1 fruit fly cellular context compared by ENCODE assay signal in genomic region chr2L:20082155-20082964, dm6.
A peak's percentile ranks its signal among the peaks of the same experiment; 100 is the strongest.
TF ChIP-seq lines count a peak whose summit lies in the region.

No protein-coding gene starts in this region.

TF ChIP-seq in whole organism, embryonic, 481 proteins besides CTCF, POLR2A, EP300 and RAD21 (continued from another document and continues in another):
- TF ChIP-seq CG1603 (tag; optimal IDR thresholded peaks at IDR 0.05; lab: Kevin White, UChicago) (no peak), CG11695 (GFP tag; IDR thresholded peaks at IDR 0.05; lab: Robert Waterston, UW) (no peak), shn (GFP tag; optimal IDR thresholded peaks at IDR 0.05; lab: Kevin White, UChicago) (no peak), CG10431 (GFP tag; optimal IDR thresholded peaks at IDR 0.05; lab: Kevin White, UChicago) (no peak), Doc2 (GFP tag; IDR thresholded peaks at IDR 0.05; lab: Robert Waterston, UW) (no peak), pros (GFP tag; optimal IDR thresholded peaks at IDR 0.05; lab: Kevin White, UChicago) (no peak), CG32772 (GFP tag; IDR thresholded peaks at IDR 0.05; lab: Robert Waterston, UW) (no peak), CG8924 (tag; optimal IDR thresholded peaks at IDR 0.05; lab: Kevin White, UChicago) (no peak), CG10274 (GFP tag; optimal IDR thresholded peaks at IDR 0.05; lab: Kevin White, UChicago) (no peak), Stat92E (GFP tag; optimal IDR thresholded peaks at IDR 0.05; lab: Kevin White, UChicago) (no peak), dm (GFP tag; optimal IDR thresholded peaks at IDR 0.05; lab: Kevin White, UChicago) (no peak), Hey (tag; optimal IDR thresholded peaks at IDR 0.05; lab: Kevin White, UChicago) (no peak), BEAF-32 (GFP tag; optimal IDR thresholded peaks at IDR 0.05; lab: Kevin White, UChicago) (no peak), emc (GFP tag; optimal IDR thresholded peaks at IDR 0.05; lab: Kevin White, UChicago) (no peak), psq (GFP tag; optimal IDR thresholded peaks at IDR 0.05; lab: Kevin White, UChicago) (no peak), H2.0 (GFP tag; IDR thresholded peaks at IDR 0.05; lab: Robert Waterston, UW) (no peak), Fer3 (tag; optimal IDR thresholded peaks at IDR 0.05; lab: Kevin White, UChicago) (no peak), lilli (GFP tag; optimal IDR thresholded peaks at IDR 0.05; lab: Kevin White, UChicago) (no peak), ro (GFP tag; IDR thresholded peaks at IDR 0.05; lab: Robert Waterston, UW) (no peak), CG7839 (tag; optimal IDR thresholded peaks at IDR 0.05; lab: Kevin White, UChicago) (no peak), Oli (tag; optimal IDR thresholded peaks at IDR 0.05; lab: Kevin White, UChicago) (no peak), ci (GFP tag; IDR thresholded peaks at IDR 0.05; lab: Robert Waterston, UW) (no peak), CG17568 (GFP tag; optimal IDR thresholded peaks at IDR 0.05; lab: Kevin White, UChicago) (no peak), D19A (tag; optimal IDR thresholded peaks at IDR 0.05; lab: Kevin White, UChicago) (no peak), lmd (GFP tag; IDR thresholded peaks at IDR 0.05; lab: Robert Waterston, UW) (0 out of 2 replicates have a peak, but pooled peaks have one; percentile 18), jing (GFP tag; optimal IDR thresholded peaks at IDR 0.05; lab: Kevin White, UChicago) (no peak), chinmo (GFP tag; IDR thresholded peaks at IDR 0.05; lab: Robert Waterston, UW; ENCODE audit: partially characterized antibody) (0 out of 4 replicates have a peak, but pooled peaks have one; percentile 45), pnt (GFP tag; optimal IDR thresholded peaks at IDR 0.05; lab: Kevin White, UChicago) (no peak), CG8359 (GFP tag; optimal IDR thresholded peaks at IDR 0.05; lab: Kevin White, UChicago; ENCODE audit: borderline replicate concordance) (no peak), Spps (tag; optimal IDR thresholded peaks at IDR 0.05; lab: Kevin White, UChicago) (no peak), Asciz (GFP tag; optimal IDR thresholded peaks at IDR 0.05; lab: Kevin White, UChicago) (no peak), Adf1 (GFP tag; IDR thresholded peaks at IDR 0.05; lab: Robert Waterston, UW) (no peak), CG6683 (GFP tag; optimal IDR thresholded peaks at IDR 0.05; lab: Kevin White, UChicago) (no peak), Gug (GFP tag; IDR thresholded peaks at IDR 0.05; lab: Robert Waterston, UW) (no peak), Elba2 (GFP tag; optimal IDR thresholded peaks at IDR 0.05; lab: Kevin White, UChicago) (no peak), hb (GFP tag; IDR thresholded peaks at IDR 0.05; lab: Robert Waterston, UW; ENCODE audit: partially characterized antibody) (no peak), odd (GFP tag; optimal IDR thresholded peaks at IDR 0.05; lab: Kevin White, UChicago) (no peak), CG33557 (GFP tag; optimal IDR thresholded peaks at IDR 0.05; lab: Kevin White, UChicago) (no peak), gfzf (GFP tag; optimal IDR thresholded peaks at IDR 0.05; lab: Kevin White, UChicago) (no peak), CG9817 (tag; optimal IDR thresholded peaks at IDR 0.05; lab: Kevin White, UChicago) (no peak), Rfx (GFP tag; IDR thresholded peaks at IDR 0.05; lab: Robert Waterston, UW) (peak; percentile 21; the same call in 1 of the 2 replicates), chif (GFP tag; optimal IDR thresholded peaks at IDR 0.05; lab: Kevin White, UChicago) (no peak), crc (GFP tag; optimal IDR thresholded peaks at IDR 0.05; lab: Kevin White, UChicago) (no peak), toy (GFP tag; IDR thresholded peaks at IDR 0.05; lab: Robert Waterston, UW) (no peak), CG15479 (GFP tag; optimal IDR thresholded peaks at IDR 0.05; lab: Kevin White, UChicago) (no peak), B-H2 (GFP tag; optimal IDR thresholded peaks at IDR 0.05; lab: Kevin White, UChicago) (no peak), CG11093 (GFP tag; IDR thresholded peaks at IDR 0.05; lab: Robert Waterston, UW) (0 out of 3 replicates have a peak, but pooled peaks have one; percentile 20), jigr1 (GFP tag; IDR thresholded peaks at IDR 0.05; lab: Robert Waterston, UW) (no peak), Med (GFP tag; lab: Kevin White, UChicago) (peak; percentile 25), otp (GFP tag; IDR thresholded peaks at IDR 0.05; lab: Robert Waterston, UW) (no peak), E2f1 (GFP tag; IDR thresholded peaks at IDR 0.05; lab: Robert Waterston, UW) (no peak), wor (GFP tag; IDR thresholded peaks at IDR 0.05; lab: Robert Waterston, UW) (no peak), kay (GFP tag; optimal IDR thresholded peaks at IDR 0.05; lab: Kevin White, UChicago) (no peak), CG10321 (GFP tag; IDR thresholded peaks at IDR 0.05; lab: Robert Waterston, UW) (peak; percentile 75), usp (GFP tag; optimal IDR thresholded peaks at IDR 0.05; lab: Kevin White, UChicago) (no peak), jumu (GFP tag; optimal IDR thresholded peaks at IDR 0.05; lab: Kevin White, UChicago) (no peak), eve (GFP tag; optimal IDR thresholded peaks at IDR 0.05; lab: Kevin White, UChicago) (peak in 1 of 2 experiments; percentile 54), Fer2 (tag; optimal IDR thresholded peaks at IDR 0.05; lab: Kevin White, UChicago) (no peak), ATbp (GFP tag; optimal IDR thresholded peaks at IDR 0.05; lab: Kevin White, UChicago) (no peak), CG3995 (GFP tag; optimal IDR thresholded peaks at IDR 0.05; lab: Kevin White, UChicago) (no peak), bcd (GFP tag; optimal IDR thresholded peaks at IDR 0.05; lab: Kevin White, UChicago) (no peak), GATAe (GFP tag; conservative IDR thresholded peaks at IDR 0.05; lab: Robert Waterston, UW) (no peak), CG15514 (GFP tag; optimal IDR thresholded peaks at IDR 0.05; lab: Kevin White, UChicago) (no peak), CG6654 (GFP tag; optimal IDR thresholded peaks at IDR 0.05; lab: Kevin White, UChicago) (no peak), CG11398 (GFP tag; optimal IDR thresholded peaks at IDR 0.05; lab: Kevin White, UChicago) (no peak), luna (GFP tag; optimal IDR thresholded peaks at IDR 0.05; lab: Kevin White, UChicago) (no peak), CG31388 (GFP tag; optimal IDR thresholded peaks at IDR 0.05; lab: Kevin White, UChicago) (no peak), wdn (GFP tag; IDR thresholded peaks at IDR 0.05; lab: Robert Waterston, UW) (peak; percentile 47; the same call in 1 of the 2 replicates), CoRest (tag; optimal IDR thresholded peaks at IDR 0.05; lab: Kevin White, UChicago) (no peak), CG30403 (GFP tag; optimal IDR thresholded peaks at IDR 0.05; lab: Kevin White, UChicago) (peak; percentile 1), CG2712 (tag; optimal IDR thresholded peaks at IDR 0.05; lab: Kevin White, UChicago) (no peak), Lhr (GFP tag; optimal IDR thresholded peaks at IDR 0.05; lab: Kevin White, UChicago) (no peak), CG1602 (GFP tag; optimal IDR thresholded peaks at IDR 0.05; lab: Kevin White, UChicago) (no peak), Nf-YC (tag; optimal IDR thresholded peaks at IDR 0.05; lab: Kevin White, UChicago) (no peak), esg (GFP tag; conservative IDR thresholded peaks at IDR 0.05; lab: Robert Waterston, UW) (no peak), Six4 (GFP tag; optimal IDR thresholded peaks at IDR 0.05; lab: Kevin White, UChicago) (no peak), CG9437 (GFP tag; optimal IDR thresholded peaks at IDR 0.05; lab: Kevin White, UChicago) (no peak), Drgx (GFP tag; IDR thresholded peaks at IDR 0.05; lab: Robert Waterston, UW) (0 out of 2 replicates have a peak, but pooled peaks have one; percentile 29), ftz-f1 (GFP tag; optimal IDR thresholded peaks at IDR 0.05; lab: Kevin White, UChicago) (no peak), grau (tag; optimal IDR thresholded peaks at IDR 0.05; lab: Kevin White, UChicago) (no peak), CG17385 (GFP tag; optimal IDR thresholded peaks at IDR 0.05; lab: Kevin White, UChicago) (no peak), maf-S (GFP tag; optimal IDR thresholded peaks at IDR 0.05; lab: Kevin White, UChicago) (no peak), lbe (GFP tag; optimal IDR thresholded peaks at IDR 0.05; lab: Kevin White, UChicago) (no peak), HLH4C (GFP tag; IDR thresholded peaks at IDR 0.05; lab: Robert Waterston, UW; ENCODE audit: partially characterized antibody) (no peak), CG7271 (tag; optimal IDR thresholded peaks at IDR 0.05; lab: Kevin White, UChicago) (no peak), aop (GFP tag; IDR thresholded peaks at IDR 0.05; lab: Robert Waterston, UW) (no peak), h (optimal IDR thresholded peaks at IDR 0.05; lab: Kevin White, UChicago) (no peak), Ets65A (GFP tag; lab: Kevin White, UChicago) (peak; percentile 34), CG12236 (GFP tag; optimal IDR thresholded peaks at IDR 0.05; lab: Kevin White, UChicago) (no peak), sqz (GFP tag; optimal IDR thresholded peaks at IDR 0.05; lab: Kevin White, UChicago) (peak; percentile 16), CG8388 (GFP tag; optimal IDR thresholded peaks at IDR 0.05; lab: Kevin White, UChicago) (no peak), CG8478 (optimal IDR thresholded peaks at IDR 0.05; lab: Kevin White, UChicago) (peak; percentile 39), fd96Cb (tag; optimal IDR thresholded peaks at IDR 0.05; lab: Kevin White, UChicago) (no peak), CG7963 (GFP tag; IDR thresholded peaks at IDR 0.05; lab: Robert Waterston, UW; ENCODE audit: partially characterized antibody) (no peak), CG11696 (GFP tag; IDR thresholded peaks at IDR 0.05; lab: Robert Waterston, UW) (no peak), bab2 (GFP tag; optimal IDR thresholded peaks at IDR 0.05; lab: Kevin White, UChicago) (no peak), CG10543 (GFP tag; optimal IDR thresholded peaks at IDR 0.05; lab: Kevin White, UChicago) (no peak), lab (GFP tag; optimal IDR thresholded peaks at IDR 0.05; lab: Kevin White, UChicago) (peak; percentile 21), CG12769 (tag; optimal IDR thresholded peaks at IDR 0.05; lab: Kevin White, UChicago) (no peak), disco-r (GFP tag; optimal IDR thresholded peaks at IDR 0.05; lab: Kevin White, UChicago) (no peak), Dll (GFP tag; IDR thresholded peaks at IDR 0.05; lab: Robert Waterston, UW; ENCODE audit: partially characterized antibody) (no peak), sob (GFP tag; IDR thresholded peaks at IDR 0.05; lab: Robert Waterston, UW) (no peak), CG9797 (GFP tag; optimal IDR thresholded peaks at IDR 0.05; lab: Kevin White, UChicago) (no peak), fd102C (GFP tag; optimal IDR thresholded peaks at IDR 0.05; lab: Kevin White, UChicago) (no peak), vnd (GFP tag; IDR thresholded peaks at IDR 0.05; lab: Robert Waterston, UW; ENCODE audit: partially characterized antibody) (no peak), dan (GFP tag; IDR thresholded peaks at IDR 0.05; lab: Robert Waterston, UW) (no peak), CG2678 (tag; optimal IDR thresholded peaks at IDR 0.05; lab: Kevin White, UChicago) (no peak), nerfin-2 (GFP tag; IDR thresholded peaks at IDR 0.05; lab: Robert Waterston, UW; ENCODE audit: partially characterized antibody) (0 out of 2 replicates have a peak, but pooled peaks have one; percentile 21), tx (GFP tag; optimal IDR thresholded peaks at IDR 0.05; lab: Kevin White, UChicago) (no peak), BtbVII (GFP tag; optimal IDR thresholded peaks at IDR 0.05; lab: Kevin White, UChicago) (no peak), sc (optimal IDR thresholded peaks at IDR 0.05; lab: Kevin White, UChicago) (no peak), sc (GFP tag; optimal IDR thresholded peaks at IDR 0.05; lab: Kevin White, UChicago) (no peak), CG10959 (GFP tag; IDR thresholded peaks at IDR 0.05; lab: Robert Waterston, UW) (no peak), p53 (GFP tag; optimal IDR thresholded peaks at IDR 0.05; lab: Kevin White, UChicago) (peak; percentile 49), caup (GFP tag; optimal IDR thresholded peaks at IDR 0.05; lab: Kevin White, UChicago; ENCODE audit: severe bottlenecking) (no peak), CG5245 (GFP tag; optimal IDR thresholded peaks at IDR 0.05; lab: Kevin White, UChicago) (no peak), ab (GFP tag; optimal IDR thresholded peaks at IDR 0.05; lab: Kevin White, UChicago) (no peak), Hr3 (GFP tag; optimal IDR thresholded peaks at IDR 0.05; lab: Kevin White, UChicago) (no peak), zf30C (GFP tag; optimal IDR thresholded peaks at IDR 0.05; lab: Kevin White, UChicago) (no peak), CG4282 (GFP tag; optimal IDR thresholded peaks at IDR 0.05; lab: Kevin White, UChicago) (no peak), Hr39 (optimal IDR thresholded peaks at IDR 0.05; lab: Kevin White, UChicago) (no peak), run (tag; optimal IDR thresholded peaks at IDR 0.05; lab: Kevin White, UChicago) (no peak), ap (GFP tag; IDR thresholded peaks at IDR 0.05; lab: Robert Waterston, UW) (no peak), hkb (optimal IDR thresholded peaks at IDR 0.05; lab: Kevin White, UChicago) (no peak), hkb (GFP tag; IDR thresholded peaks at IDR 0.05; lab: Robert Waterston, UW) (no peak), Dip2 (GFP tag; IDR thresholded peaks at IDR 0.05; lab: Robert Waterston, UW) (no peak), CG10366 (GFP tag; IDR thresholded peaks at IDR 0.05; lab: Robert Waterston, UW) (no peak), Max (GFP tag; optimal IDR thresholded peaks at IDR 0.05; lab: Kevin White, UChicago) (no peak), Neu2 (GFP tag; optimal IDR thresholded peaks at IDR 0.05; lab: Kevin White, UChicago; ENCODE audit: borderline replicate concordance) (no peak), CG14965 (GFP tag; optimal IDR thresholded peaks at IDR 0.05; lab: Kevin White, UChicago; ENCODE audit: borderline replicate concordance) (no peak), pzg (GFP tag; optimal IDR thresholded peaks at IDR 0.05; lab: Kevin White, UChicago) (no peak), CG5953 (GFP tag; IDR thresholded peaks at IDR 0.05; lab: Robert Waterston, UW) (no peak), schlank (tag; optimal IDR thresholded peaks at IDR 0.05; lab: Kevin White, UChicago) (no peak), Taf1 (GFP tag; IDR thresholded peaks at IDR 0.05; lab: Robert Waterston, UW) (no peak), HmgZ (tag; optimal IDR thresholded peaks at IDR 0.05; lab: Kevin White, UChicago) (no peak), Blimp-1 (GFP tag; optimal IDR thresholded peaks at IDR 0.05; lab: Kevin White, UChicago) (no peak), unpg (GFP tag; optimal IDR thresholded peaks at IDR 0.05; lab: Kevin White, UChicago) (no peak), Gsc (GFP tag; IDR thresholded peaks at IDR 0.05; lab: Robert Waterston, UW) (no peak), CG14667 (GFP tag; IDR thresholded peaks at IDR 0.05; lab: Robert Waterston, UW) (no peak)
